Worm (Caenorhabditis elegans) whole organism, late embryonic: Measurements from ENCODE around the gene F21A3.11.

ENCODE experiments used
- C38D4.7 ChIP-seq: fragments of 200-800 bp; sonication (Bioruptor generic); optimal IDR thresholded peaks from 2 replicates; lab custom pipeline; 2018; ENCODE audit warnings: mild to moderate bottlenecking, missing genetic modification characterization, moderate library complexity, missing compliant biosample characterization
- F13H6.1 ChIP-seq: sonication (generic microtip); optimal IDR thresholded peaks from 2 replicates; lab custom pipeline; 2016; ENCODE audit warnings: missing genetic modification characterization, missing compliant biosample characterization
- K09A11.1 ChIP-seq: sonication (generic microtip); optimal IDR thresholded peaks from 2 replicates; lab custom pipeline; 2017; ENCODE audit warnings: antibody characterized with exemption, mild to moderate bottlenecking, missing genetic modification characterization, missing compliant biosample characterization; ENCODE audit not compliant: insufficient read depth
- Y22D7AL.16 ChIP-seq: sonication (generic microtip); optimal IDR thresholded peaks from 2 replicates; lab custom pipeline; 2016; ENCODE audit warnings: missing genetic modification characterization, missing compliant biosample characterization
- ahr-1 ChIP-seq: sonication (generic microtip); optimal IDR thresholded peaks from 2 replicates; lab custom pipeline; 2016; ENCODE audit warnings: missing genetic modification characterization, missing compliant biosample characterization
- ama-1 ChIP-seq: fragments of 150-350 bp; optimal IDR thresholded peaks from 2 replicates; lab custom pipeline; 2014
- ceh-14 ChIP-seq: sonication (generic microtip); optimal IDR thresholded peaks from 2 replicates; lab custom pipeline; 2016; ENCODE audit warnings: missing genotype, missing genetic modification characterization, missing compliant biosample characterization
- ceh-18 ChIP-seq: sonication (generic microtip); optimal IDR thresholded peaks from 2 replicates; lab custom pipeline; 2016; ENCODE audit warnings: missing genetic modification characterization, missing compliant biosample characterization
- ceh-22 ChIP-seq: sonication (generic microtip); optimal IDR thresholded peaks from 2 replicates; lab custom pipeline; 2017; ENCODE audit warnings: missing biosample characterization, missing genetic modification characterization
- ceh-24 ChIP-seq: sonication (generic microtip); optimal IDR thresholded peaks from 2 replicates; lab custom pipeline; 2016; ENCODE audit warnings: mild to moderate bottlenecking, missing genetic modification characterization, missing compliant biosample characterization
- ceh-30 ChIP-seq: fragments of 150-350 bp; optimal IDR thresholded peaks from 2 replicates; lab custom pipeline; 2014; ENCODE audit warnings: missing biosample characterization, missing genetic modification characterization
- ceh-31 ChIP-seq: sonication (generic microtip); optimal IDR thresholded peaks from 2 replicates; lab custom pipeline; 2016; ENCODE audit warnings: missing genetic modification characterization, missing compliant biosample characterization
- ceh-34 ChIP-seq: sonication (generic microtip); optimal IDR thresholded peaks from 2 replicates; lab custom pipeline; 2016; ENCODE audit warnings: mild to moderate bottlenecking, missing genetic modification characterization, missing compliant biosample characterization
- ceh-45 ChIP-seq: fragments of 200-800 bp; sonication (Bioruptor generic); IDR thresholded peaks from 2 replicates; pipeline ENCODE4 v1.3.6; 2022; ENCODE audit warnings: missing genetic modification reagents, missing genetic modification characterization, missing compliant biosample characterization
- ceh-48 ChIP-seq: sonication (generic microtip); optimal IDR thresholded peaks from 2 replicates; lab custom pipeline; 2016; ENCODE audit warnings: missing genetic modification characterization, inconsistent platforms, missing compliant biosample characterization
- ceh-6 ChIP-seq: fragments of 200-800 bp; sonication (Bioruptor generic); optimal IDR thresholded peaks from 2 replicates; lab custom pipeline; 2018; ENCODE audit warnings: mild to moderate bottlenecking, missing genetic modification characterization, missing compliant biosample characterization
- ceh-9 ChIP-seq: sonication (generic microtip); optimal IDR thresholded peaks from 2 replicates; lab custom pipeline; 2016; ENCODE audit warnings: mild to moderate bottlenecking, missing genetic modification characterization, inconsistent platforms, missing compliant biosample characterization
- dve-1 ChIP-seq: sonication (generic microtip); optimal IDR thresholded peaks from 2 replicates; lab custom pipeline; 2017; ENCODE audit warnings: antibody characterized with exemption, mild to moderate bottlenecking, missing genetic modification characterization, missing compliant biosample characterization
- ets-4 ChIP-seq: sonication (generic microtip); optimal IDR thresholded peaks from 2 replicates; lab custom pipeline; 2016; ENCODE audit warnings: missing genetic modification characterization, missing compliant biosample characterization
- eyg-1 ChIP-seq: sonication (generic microtip); optimal IDR thresholded peaks from 2 replicates; lab custom pipeline; 2016; ENCODE audit warnings: missing genotype, missing genetic modification characterization, missing compliant biosample characterization
- fax-1 ChIP-seq: sonication (generic microtip); optimal IDR thresholded peaks from 2 replicates; lab custom pipeline; 2016; ENCODE audit warnings: missing genotype, missing genetic modification characterization, missing compliant biosample characterization
- gmeb-2 ChIP-seq: sonication (generic microtip); optimal IDR thresholded peaks from 2 replicates; lab custom pipeline; 2016; ENCODE audit warnings: missing genetic modification characterization, inconsistent platforms, missing compliant biosample characterization
- hlh-13 ChIP-seq: fragments of 200-800 bp; sonication (Bioruptor generic); optimal IDR thresholded peaks from 2 replicates; lab custom pipeline; 2018; ENCODE audit warnings: mild to moderate bottlenecking, missing genetic modification characterization, missing compliant biosample characterization
- hlh-30 ChIP-seq: sonication (generic microtip); optimal IDR thresholded peaks from 2 replicates; lab custom pipeline; 2017; ENCODE audit warnings: antibody characterized with exemption, missing genetic modification characterization, missing compliant biosample characterization; ENCODE audit not compliant: insufficient read depth
- hlh-6 ChIP-seq: sonication (generic microtip); optimal IDR thresholded peaks from 2 replicates; lab custom pipeline; 2016; ENCODE audit warnings: missing genotype, missing genetic modification characterization, missing compliant biosample characterization
- hlh-8 ChIP-seq: sonication (generic microtip); optimal IDR thresholded peaks from 2 replicates; lab custom pipeline; 2016; ENCODE audit warnings: missing genotype, missing genetic modification characterization, missing compliant biosample characterization
- madf-2 ChIP-seq: sonication (generic microtip); optimal IDR thresholded peaks from 2 replicates; lab custom pipeline; 2017; ENCODE audit warnings: missing genetic modification characterization, missing compliant biosample characterization
- mec-3 ChIP-seq: sonication (generic microtip); optimal IDR thresholded peaks from 2 replicates; lab custom pipeline; 2016; ENCODE audit warnings: borderline replicate concordance, missing genetic modification characterization, missing compliant biosample characterization
- nfya-1 ChIP-seq: sonication (generic microtip); optimal IDR thresholded peaks from 2 replicates; lab custom pipeline; 2017; ENCODE audit warnings: missing genetic modification characterization, mild to moderate bottlenecking, missing compliant biosample characterization, antibody characterized with exemption, moderate library complexity
- nhr-232 ChIP-seq: sonication (generic microtip); optimal IDR thresholded peaks from 2 replicates; lab custom pipeline; 2016; ENCODE audit warnings: missing genetic modification characterization, missing compliant biosample characterization
- npax-4 ChIP-seq: sonication (generic microtip); optimal IDR thresholded peaks from 2 replicates; lab custom pipeline; 2016; ENCODE audit warnings: missing genetic modification characterization, missing compliant biosample characterization
- odd-2 ChIP-seq: sonication (generic microtip); optimal IDR thresholded peaks from 2 replicates; lab custom pipeline; 2017; ENCODE audit warnings: antibody characterized with exemption, mild to moderate bottlenecking, missing genetic modification characterization, missing compliant biosample characterization
- pag-3 ChIP-seq: sonication (generic microtip); optimal IDR thresholded peaks from 2 replicates; lab custom pipeline; 2016; ENCODE audit warnings: missing compliant biosample characterization, missing genetic modification characterization, borderline replicate concordance
- pat-9 ChIP-seq: fragments of 200-800 bp; sonication (Bioruptor generic); optimal IDR thresholded peaks from 2 replicates; lab custom pipeline; 2018; ENCODE audit warnings: mild to moderate bottlenecking, missing genetic modification characterization, moderate library complexity, missing compliant biosample characterization
- pax-1 ChIP-seq: fragments of 150-350 bp; optimal IDR thresholded peaks from 2 replicates; lab custom pipeline; 2014; ENCODE audit warnings: missing biosample characterization, missing genetic modification characterization
- pha-4 ChIP-seq: fragments of 150-350 bp; optimal IDR thresholded peaks from 2 replicates; lab custom pipeline; 2018; ENCODE audit warnings: missing biosample characterization, missing genetic modification reagents, missing genetic modification characterization
- pros-1 ChIP-seq: fragments of 150-350 bp; optimal IDR thresholded peaks from 2 replicates; lab custom pipeline; 2014; ENCODE audit warnings: missing biosample characterization, missing genetic modification reagents, missing genetic modification characterization
- ref-2 ChIP-seq: sonication (generic microtip); optimal IDR thresholded peaks from 2 replicates; lab custom pipeline; 2016; ENCODE audit warnings: missing genetic modification characterization, missing compliant biosample characterization
- rnt-1 ChIP-seq: sonication (generic microtip); optimal IDR thresholded peaks from 2 replicates; lab custom pipeline; 2016; ENCODE audit warnings: missing genetic modification characterization, missing compliant biosample characterization
- sdc-2 ChIP-seq: sonication (generic microtip); optimal IDR thresholded peaks from 2 replicates; lab custom pipeline; 2016; ENCODE audit warnings: missing genotype, missing genetic modification characterization, missing compliant biosample characterization
- sox-2 ChIP-seq: fragments of 200-800 bp; sonication (Bioruptor generic); IDR thresholded peaks from 2 replicates; pipeline ENCODE4 v1.3.6; 2022; ENCODE audit warnings: missing genetic modification reagents, missing genetic modification characterization, missing compliant biosample characterization
- sox-4 ChIP-seq: sonication (generic microtip); optimal IDR thresholded peaks from 2 replicates; lab custom pipeline; 2017; ENCODE audit warnings: mild to moderate bottlenecking, missing genetic modification characterization, inconsistent platforms, missing compliant biosample characterization
- tbx-7 ChIP-seq: sonication (generic microtip); optimal IDR thresholded peaks from 2 replicates; lab custom pipeline; 2016; ENCODE audit warnings: missing genotype, missing genetic modification characterization, missing compliant biosample characterization
- unc-3 ChIP-seq, 2 experiments: fragments of 200-800 bp in 1 of 2; sonication (Bioruptor generic) in 1 of 2; sonication (generic microtip) in 1 of 2; conservative IDR thresholded peaks in 1 of 2; optimal IDR thresholded peaks in 1 of 2; 2 replicates each; pipeline versions ENCODE4 v1.3.6 to Lab custom; 2016 to 2022; ENCODE audit warnings: missing compliant biosample characterization in 2 of 2, missing genetic modification characterization in 2 of 2, missing genetic modification reagents in 1 of 2
- unc-42 ChIP-seq: sonication (generic microtip); optimal IDR thresholded peaks from 2 replicates; lab custom pipeline; 2016; ENCODE audit warnings: missing genotype, missing genetic modification characterization, missing compliant biosample characterization
- unc-86 ChIP-seq: sonication (generic microtip); optimal IDR thresholded peaks from 2 replicates; lab custom pipeline; 2016; ENCODE audit warnings: missing genetic modification characterization, missing compliant biosample characterization
- zip-5 ChIP-seq: sonication (generic microtip); optimal IDR thresholded peaks from 2 replicates; lab custom pipeline; 2016; ENCODE audit warnings: missing genetic modification characterization, missing compliant biosample characterization
- ztf-16 ChIP-seq: sonication (generic microtip); optimal IDR thresholded peaks from 2 replicates; lab custom pipeline; 2017; ENCODE audit warnings: missing genetic modification characterization, missing compliant biosample characterization

The F21A3.11 gene

DNA sequence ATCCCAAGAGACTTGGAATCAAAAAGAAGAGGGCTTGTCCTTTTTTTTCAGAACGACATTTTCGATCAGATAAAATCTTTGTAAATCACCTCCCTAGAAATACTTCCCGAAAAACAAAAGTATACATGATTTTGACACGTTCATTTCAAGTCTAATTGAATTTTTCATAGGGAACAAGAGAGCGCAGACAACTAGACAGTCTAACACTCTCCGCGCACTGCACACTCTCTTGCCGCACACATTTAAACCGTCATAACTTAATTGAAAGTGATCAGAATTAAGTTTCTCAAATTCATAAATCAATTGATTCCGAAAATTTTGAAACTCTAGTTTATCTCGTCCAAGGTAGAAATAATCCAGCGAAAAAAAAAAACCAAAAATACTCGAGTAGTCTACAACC lies 26.7 kb upstream of the F21A3.11 start:
- no peak for TF ChIP-seq ceh-34
- TF ChIP-seq K09A11.1 (tag; lab: Kevin White, UChicago), result no peak
- TF ChIP-seq unc-86 (tag; lab: Kevin White, UChicago), result no peak
- TF ChIP-seq odd-2 (tag; lab: Kevin White, UChicago), result no peak
- TF ChIP-seq ceh-48 (tag; lab: Kevin White, UChicago), result no peak
- TF ChIP-seq nhr-232 (tag; lab: Kevin White, UChicago), result no peak
- no peak for TF ChIP-seq dve-1 (tag; lab: Kevin White, UChicago)
- TF ChIP-seq mec-3 (tag; lab: Kevin White, UChicago), result no peak
- TF ChIP-seq ceh-30, result no peak
- no peak for TF ChIP-seq ceh-18 (tag; lab: Kevin White, UChicago)
- no peak for TF ChIP-seq ets-4 (tag; lab: Kevin White, UChicago)
- TF ChIP-seq npax-4 (tag; lab: Kevin White, UChicago), result no peak
- TF ChIP-seq sox-4 (tag; lab: Kevin White, UChicago), result no peak
- no peak for TF ChIP-seq pax-1 (tag; lab: Kevin White, UChicago)
- TF ChIP-seq rnt-1 (tag; lab: Kevin White, UChicago), result no peak

- no peak for TF ChIP-seq pros-1 (tag; lab: Kevin White, UChicago)
Observed at ce11 chrV:15559047-15559446, 26.0 kb upstream of the F21A3.11 start, which contains the start of gene acr-18. Gene acr-18, minus strand, starts transcription at chrV:15559147.

DNA sequence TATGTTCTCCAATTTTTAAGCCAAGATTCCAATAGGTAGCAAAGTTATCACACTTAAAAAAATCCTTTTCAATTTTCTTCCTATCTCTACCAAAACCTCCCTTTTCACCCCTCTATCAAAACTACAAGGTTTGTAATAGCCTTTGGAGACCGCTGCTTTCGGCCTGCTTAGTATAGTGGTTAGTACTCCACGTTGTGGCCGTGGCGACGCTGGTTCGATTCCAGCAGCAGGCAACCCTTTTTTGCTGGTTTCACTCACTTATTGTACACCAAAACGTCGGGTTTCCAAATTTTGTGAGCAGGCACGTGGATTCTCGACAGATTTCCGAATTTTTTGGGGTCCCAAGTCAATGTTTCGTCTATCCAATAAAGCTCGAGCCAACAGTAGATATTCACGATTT lies 20.9 kb upstream of the F21A3.11 start:
- TF ChIP-seq ceh-45 (GFP tag; lab: Robert Waterston, UW) (0 out of 2 replicates have a peak, but pooled peaks have one; percentile 41), unc-86 (tag; lab: Kevin White, UChicago) (no peak), unc-3 (GFP tag; conservative IDR thresholded peaks at IDR 0.05; lab: Robert Waterston, UW) (no peak), unc-3 (tag; optimal IDR thresholded peaks at IDR 0.05; lab: Kevin White, UChicago) (no peak), ceh-31 (tag; lab: Kevin White, UChicago) (no peak), pha-4 (tag; lab: Kevin White, UChicago) (no peak), hlh-13 (GFP tag; lab: Kevin White, UChicago) (no peak), F13H6.1 (tag; lab: Kevin White, UChicago) (no peak), pat-9 (peak; percentile 27), npax-4 (tag; lab: Kevin White, UChicago) (peak; percentile 6), ref-2 (no peak), eyg-1 (tag; lab: Kevin White, UChicago) (no peak), nfya-1 (tag; lab: Kevin White, UChicago) (no peak), Y22D7AL.16 (peak; percentile 22), sox-2 (GFP tag; lab: Robert Waterston, UW) (no peak), fax-1 (tag; lab: Kevin White, UChicago) (no peak), hlh-8 (tag; lab: Kevin White, UChicago) (no peak), tbx-7 (tag; lab: Kevin White, UChicago) (no peak), ceh-34 (no peak), K09A11.1 (tag; lab: Kevin White, UChicago) (no peak), ceh-24 (tag; lab: Kevin White, UChicago) (no peak), ztf-16 (tag; lab: Kevin White, UChicago) (no peak), ceh-14 (tag; lab: Kevin White, UChicago) (no peak), sdc-2 (tag; lab: Kevin White, UChicago) (no peak), ceh-30 (no peak), ets-4 (tag; lab: Kevin White, UChicago) (no peak), ceh-6 (peak; percentile 12), hlh-6 (tag; lab: Kevin White, UChicago) (peak; percentile 71), ahr-1 (tag; lab: Kevin White, UChicago) (no peak), madf-2 (tag; lab: Kevin White, UChicago) (no peak), zip-5 (tag; lab: Kevin White, UChicago) (no peak), C38D4.7 (GFP tag; lab: Kevin White, UChicago) (peak; percentile 35), sox-4 (tag; lab: Kevin White, UChicago) (peak; percentile 44), hlh-30 (tag; lab: Kevin White, UChicago) (no peak), ceh-9 (tag; lab: Kevin White, UChicago) (no peak), gmeb-2 (tag; lab: Kevin White, UChicago) (peak; percentile 46), pag-3 (no peak), unc-42 (tag; lab: Kevin White, UChicago) (no peak), ama-1 (no peak), ceh-22 (tag; lab: Kevin White, UChicago) (no peak)
